Worm (Caenorhabditis elegans) whole organism, L4 larva: Measurements from ENCODE around the gene gstk-2.

ENCODE experiments used
- ama-1 ChIP-seq: fragments of 150-350 bp; optimal IDR thresholded peaks from 2 replicates; lab custom pipeline; 2014; ENCODE audit warnings: inconsistent platforms, mixed read lengths
- ctbp-1 ChIP-seq: fragments of 200-800 bp; sonication (Bioruptor generic); IDR thresholded peaks from 2 replicates; pipeline ENCODE4 v1.3.6; 2022; ENCODE audit warnings: missing genetic modification reagents, missing genetic modification characterization, missing compliant biosample characterization
- gei-8 ChIP-seq: fragments of 200-800 bp; sonication (Bioruptor generic); optimal IDR thresholded peaks from 2 replicates; lab custom pipeline; 2018; ENCODE audit warnings: mild to moderate bottlenecking, missing genetic modification characterization, missing compliant biosample characterization
- lin-29 ChIP-seq: fragments of 200-800 bp; sonication (Bioruptor generic); IDR thresholded peaks from 2 replicates; pipeline ENCODE4 v1.3.6; 2022; ENCODE audit warnings: missing genetic modification reagents, missing genetic modification characterization, missing compliant biosample characterization
- nhr-237 ChIP-seq: sonication (generic microtip); optimal IDR thresholded peaks from 2 replicates; lab custom pipeline; 2017; ENCODE audit warnings: missing biosample characterization, missing genetic modification characterization

DNA sequence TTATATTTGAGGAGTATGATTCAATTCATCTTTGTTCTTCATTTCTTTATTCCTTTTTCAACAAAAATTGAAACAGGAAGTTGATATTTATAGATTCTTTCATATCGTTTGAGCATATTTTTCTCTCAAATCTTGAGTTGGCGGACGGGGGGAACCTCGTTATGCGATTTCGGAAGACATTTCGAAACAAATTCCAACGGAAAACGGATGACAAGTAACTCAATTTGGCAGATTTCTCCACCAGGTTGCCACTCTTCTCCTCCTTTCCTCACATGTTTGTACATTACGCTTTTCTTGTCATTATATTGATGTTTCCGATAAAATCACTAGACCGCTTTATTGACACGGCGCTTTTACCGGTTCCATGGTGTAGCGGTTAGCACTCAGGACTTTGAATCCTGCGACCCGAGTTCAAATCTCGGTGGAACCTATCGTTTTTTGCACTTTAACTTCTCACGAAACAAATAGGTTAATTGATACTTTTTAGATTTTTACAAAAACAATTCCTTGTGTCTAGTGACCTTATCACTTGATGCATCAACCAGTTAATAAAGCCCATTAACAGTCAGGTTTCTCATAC is 33.0 kb upstream of the gstk-2 start:
- no peak for TF ChIP-seq nhr-237 (tag; lab: Kevin White, UChicago)
- TF ChIP-seq ama-1 (lab: Kevin White, UChicago), result no peak
- TF ChIP-seq gei-8 (GFP tag; lab: Kevin White, UChicago), result no peak
- no peak for TF ChIP-seq lin-29 (GFP tag; lab: Robert Waterston, UW)
- TF ChIP-seq ctbp-1, result no peak
